Fruit fly (Drosophila melanogaster) whole organism, embryonic: ENCODE data around the gene Kyat.

ENCODE experiments used
- Ada2b ChIP-seq: fragments of 200-800 bp; sonication (Bioruptor generic); IDR thresholded peaks from 2 replicates; pipeline ENCODE4 v1.3.6; 2022; ENCODE audit warnings: missing biosample characterization, missing genetic modification characterization
- Adf1 ChIP-seq: fragments of 200-800 bp; sonication (Bioruptor generic); IDR thresholded peaks from 2 replicates; pipeline ENCODE4 v1.3.6; 2022; ENCODE audit warnings: missing biosample characterization, missing genetic modification characterization
- Asciz ChIP-seq: fragments of 200-800 bp; sonication (Bioruptor generic); optimal IDR thresholded peaks from 2 replicates; lab custom pipeline; 2017; ENCODE audit warnings: missing biosample characterization, mild to moderate bottlenecking, missing genetic modification characterization, missing genetic modification reagents
- Atf-2 ChIP-seq: fragments of 200-800 bp; sonication (Bioruptor generic); optimal IDR thresholded peaks from 2 replicates; lab custom pipeline; 2016; ENCODE audit warnings: missing biosample characterization, missing genetic modification characterization
- CG10979 ChIP-seq: fragments of 200-800 bp; sonication (Bioruptor generic); optimal IDR thresholded peaks from 2 replicates; lab custom pipeline; 2018; ENCODE audit warnings: missing biosample characterization, mild to moderate bottlenecking, missing genetic modification characterization, moderate library complexity
- CG11504 ChIP-seq: fragments of 200-800 bp; sonication (Bioruptor generic); optimal IDR thresholded peaks from 3 replicates; lab custom pipeline; 2019; ENCODE audit warnings: missing biosample characterization, mild to moderate bottlenecking, missing genetic modification characterization, moderate library complexity
- CG12219 ChIP-seq: fragments of 200-800 bp; sonication (Bioruptor generic); optimal IDR thresholded peaks from 3 replicates; lab custom pipeline; 2018; ENCODE audit warnings: missing biosample characterization, mild to moderate bottlenecking, missing genetic modification characterization
- CG12744 ChIP-seq: fragments of 200-800 bp; sonication (Bioruptor generic); optimal IDR thresholded peaks from 2 replicates; lab custom pipeline; 2016; ENCODE audit warnings: missing biosample characterization, missing genetic modification characterization
- CG13123 ChIP-seq: fragments of 200-800 bp; sonication (Bioruptor generic); optimal IDR thresholded peaks from 2 replicates; lab custom pipeline; 2016; ENCODE audit warnings: missing biosample characterization, missing genetic modification characterization
- CG14014 ChIP-seq: fragments of 200-800 bp; sonication (Bioruptor generic); IDR thresholded peaks from 2 replicates; pipeline ENCODE4 v1.3.6; 2022; ENCODE audit warnings: missing biosample characterization, missing genetic modification characterization
- CG15479 ChIP-seq: fragments of 200-800 bp; sonication (Bioruptor generic); optimal IDR thresholded peaks from 3 replicates; lab custom pipeline; 2019; ENCODE audit warnings: missing biosample characterization, mild to moderate bottlenecking, missing genetic modification characterization, moderate library complexity
- CG15601 ChIP-seq: fragments of 200-800 bp; sonication (Bioruptor generic); optimal IDR thresholded peaks from 3 replicates; lab custom pipeline; 2019; ENCODE audit warnings: missing biosample characterization, mild to moderate bottlenecking, missing genetic modification characterization, moderate library complexity
- CG17361 ChIP-seq: fragments of 200-800 bp; sonication (Bioruptor generic); IDR thresholded peaks from 3 replicates; pipeline ENCODE4 v1.3.6; 2022; ENCODE audit warnings: missing biosample characterization, missing genetic modification characterization
- CG18476 ChIP-seq: fragments of 200-800 bp; sonication (Bioruptor generic); optimal IDR thresholded peaks from 2 replicates; lab custom pipeline; 2016; ENCODE audit warnings: missing biosample characterization, mild to moderate bottlenecking, missing genetic modification characterization
- CG18599 ChIP-seq: fragments of 200-800 bp; sonication (Bioruptor generic); optimal IDR thresholded peaks from 3 replicates; lab custom pipeline; 2017; ENCODE audit warnings: missing biosample characterization, missing genetic modification characterization, mild to moderate bottlenecking, moderate library complexity, missing genetic modification reagents
- CG2712 ChIP-seq: fragments of 200-800 bp; optimal IDR thresholded peaks from 3 replicates; lab custom pipeline; 2019; ENCODE audit warnings: missing biosample characterization, mild to moderate bottlenecking, missing genetic modification characterization, moderate library complexity
- CG30403 ChIP-seq: fragments of 200-800 bp; sonication (Bioruptor generic); optimal IDR thresholded peaks from 3 replicates; lab custom pipeline; 2016; ENCODE audit warnings: missing biosample characterization, missing genetic modification characterization
- CG31388 ChIP-seq: fragments of 200-800 bp; sonication (Bioruptor generic); optimal IDR thresholded peaks from 2 replicates; lab custom pipeline; 2016; ENCODE audit warnings: missing biosample characterization, missing genetic modification characterization
- CG34422 ChIP-seq: fragments of 200-800 bp; sonication (Bioruptor generic); IDR thresholded peaks from 3 replicates; pipeline ENCODE4 v1.3.6; 2022; ENCODE audit warnings: missing biosample characterization, missing genetic modification characterization
- CG7556 ChIP-seq: fragments of 200-800 bp; sonication (Bioruptor generic); optimal IDR thresholded peaks from 2 replicates; lab custom pipeline; 2017; ENCODE audit warnings: missing biosample characterization, mild to moderate bottlenecking, missing genetic modification characterization
- CG8924 ChIP-seq: fragments of 200-800 bp; optimal IDR thresholded peaks from 3 replicates; lab custom pipeline; 2019; ENCODE audit warnings: missing biosample characterization, mild to moderate bottlenecking, missing genetic modification characterization, moderate library complexity
- CG9727 ChIP-seq: fragments of 200-800 bp; sonication (Bioruptor generic); optimal IDR thresholded peaks from 3 replicates; lab custom pipeline; 2017; ENCODE audit warnings: missing biosample characterization, mild to moderate bottlenecking, missing genetic modification characterization
- CrebB ChIP-seq: fragments of 200-800 bp; sonication (Bioruptor generic); optimal IDR thresholded peaks from 3 replicates; lab custom pipeline; 2018; ENCODE audit warnings: missing biosample characterization, mild to moderate bottlenecking, missing genetic modification characterization
- Drgx ChIP-seq: fragments of 200-800 bp; sonication (Bioruptor generic); IDR thresholded peaks from 2 replicates; pipeline ENCODE4 v1.3.6; 2022; ENCODE audit warnings: missing biosample characterization, missing genetic modification characterization
- Ets97D ChIP-seq: fragments of 200-800 bp; sonication (Bioruptor generic); optimal IDR thresholded peaks from 3 replicates; lab custom pipeline; 2016; ENCODE audit warnings: missing biosample characterization, missing genetic modification characterization
- HLH3B ChIP-seq: fragments of 200-800 bp; sonication (Bioruptor generic); IDR thresholded peaks from 2 replicates; pipeline ENCODE4 v1.3.6; 2022; ENCODE audit warnings: missing biosample characterization, missing genetic modification characterization
- Mad ChIP-seq: fragments of 200-800 bp; sonication (Bioruptor generic); optimal IDR thresholded peaks from 2 replicates; lab custom pipeline; 2016; ENCODE audit warnings: missing biosample characterization, missing genetic modification characterization
- Oli ChIP-seq: fragments of 200-800 bp; sonication (Bioruptor generic); optimal IDR thresholded peaks from 2 replicates; lab custom pipeline; 2018; ENCODE audit warnings: missing biosample characterization, mild to moderate bottlenecking, missing genetic modification characterization, moderate library complexity
- PHDP ChIP-seq: fragments of 200-800 bp; sonication (Bioruptor generic); optimal IDR thresholded peaks from 3 replicates; lab custom pipeline; 2018; ENCODE audit warnings: missing biosample characterization, mild to moderate bottlenecking, missing genetic modification characterization, moderate library complexity
- Rfx ChIP-seq: fragments of 200-800 bp; sonication (Bioruptor generic); IDR thresholded peaks from 2 replicates; pipeline ENCODE4 v1.3.6; 2022; ENCODE audit warnings: missing biosample characterization, missing genetic modification characterization
- TFAM ChIP-seq: fragments of 200-800 bp; sonication (Bioruptor generic); optimal IDR thresholded peaks from 2 replicates; lab custom pipeline; 2017; ENCODE audit warnings: missing biosample characterization, missing genetic modification characterization, inconsistent platforms
- Trl ChIP-seq, 3 experiments: fragments of >200 bp in 2 of 3; fragments of 200-800 bp in 1 of 3; sonication (Bioruptor generic) in 1 of 3; optimal IDR thresholded peaks; 2 replicates in 1 of 3; 3 replicates in 2 of 3; lab custom pipeline; 2016 to 2017; ENCODE audit warnings: missing biosample characterization in 1 of 3, missing genetic modification characterization in 1 of 3
- ac ChIP-seq: fragments of 200-800 bp; sonication (Bioruptor generic); optimal IDR thresholded peaks from 3 replicates; lab custom pipeline; 2017; ENCODE audit warnings: missing biosample characterization, mild to moderate bottlenecking, missing genetic modification characterization
- bab2 ChIP-seq: fragments of 200-800 bp; sonication (Bioruptor generic); optimal IDR thresholded peaks from 2 replicates; lab custom pipeline; 2016; ENCODE audit warnings: missing biosample characterization, missing genetic modification characterization
- ci ChIP-seq: fragments of 200-800 bp; sonication (Bioruptor generic); IDR thresholded peaks from 3 replicates; pipeline ENCODE4 v1.3.6; 2022; ENCODE audit warnings: missing biosample characterization, missing genetic modification characterization
- corto ChIP-seq: fragments of 200-800 bp; sonication (Bioruptor generic); optimal IDR thresholded peaks from 2 replicates; lab custom pipeline; 2016; ENCODE audit warnings: missing biosample characterization, mild to moderate bottlenecking, missing genetic modification characterization, moderate library complexity
- dpn ChIP-seq, 2 experiments: fragments of 200-800 bp; sonication (Bioruptor generic); optimal IDR thresholded peaks; 3 replicates each; lab custom pipeline; 2016; ENCODE audit warnings: missing biosample characterization in 2 of 2, missing genetic modification characterization in 2 of 2
- esg ChIP-seq: fragments of 200-800 bp; sonication (Bioruptor generic); conservative IDR thresholded peaks from 2 replicates; pipeline ENCODE4 v1.3.6; 2022; ENCODE audit warnings: missing biosample characterization, missing genetic modification characterization
- fd3F ChIP-seq: fragments of 200-800 bp; sonication (Bioruptor generic); optimal IDR thresholded peaks from 2 replicates; lab custom pipeline; 2018; ENCODE audit warnings: missing biosample characterization, mild to moderate bottlenecking, missing genetic modification characterization, moderate library complexity
- gfzf ChIP-seq: fragments of 200-800 bp; sonication (Bioruptor generic); optimal IDR thresholded peaks from 2 replicates; lab custom pipeline; 2016; ENCODE audit warnings: missing biosample characterization, mild to moderate bottlenecking, missing genetic modification characterization, moderate library complexity
- gsb ChIP-seq: fragments of 200-800 bp; sonication (Bioruptor generic); IDR thresholded peaks from 2 replicates; pipeline ENCODE4 v1.3.6; 2022; ENCODE audit warnings: missing biosample characterization, missing genetic modification characterization
- hkb ChIP-seq, 2 experiments: fragments of 200-800 bp in 1 of 2; fragments of >200 bp in 1 of 2; sonication (Bioruptor generic) in 1 of 2; IDR thresholded peaks in 1 of 2; optimal IDR thresholded peaks in 1 of 2; 2 replicates each; pipeline versions ENCODE4 v1.3.6 to Lab custom; 2017 to 2022; ENCODE audit warnings: missing biosample characterization in 1 of 2, missing genetic modification characterization in 1 of 2
- ind ChIP-seq: fragments of 200-800 bp; sonication (Bioruptor generic); optimal IDR thresholded peaks from 3 replicates; lab custom pipeline; 2016; ENCODE audit warnings: missing biosample characterization, missing genetic modification characterization
- inv ChIP-seq: fragments of 200-800 bp; sonication (Bioruptor generic); IDR thresholded peaks from 2 replicates; pipeline ENCODE4 v1.3.6; 2022; ENCODE audit warnings: missing biosample characterization, missing genetic modification characterization; ENCODE audit not compliant: partially characterized antibody
- lmd ChIP-seq: fragments of 200-800 bp; sonication (Bioruptor generic); IDR thresholded peaks from 2 replicates; pipeline ENCODE4 v1.3.6; 2022; ENCODE audit warnings: missing biosample characterization, missing genetic modification characterization
- pho ChIP-seq: fragments of 200-800 bp; sonication (Bioruptor generic); optimal IDR thresholded peaks from 2 replicates; lab custom pipeline; 2016; ENCODE audit warnings: missing biosample characterization, missing genetic modification characterization
- sob ChIP-seq: fragments of 200-800 bp; sonication (Bioruptor generic); IDR thresholded peaks from 2 replicates; pipeline ENCODE4 v1.3.6; 2022; ENCODE audit warnings: missing biosample characterization, missing genetic modification characterization
- stc ChIP-seq: fragments of 200-800 bp; sonication (Bioruptor generic); IDR thresholded peaks from 2 replicates; pipeline ENCODE4 v1.3.6; 2022; ENCODE audit warnings: missing biosample characterization, missing genetic modification characterization
- twi ChIP-seq: fragments of 200-800 bp; optimal IDR thresholded peaks from 2 replicates; lab custom pipeline; 2019; ENCODE audit warnings: missing biosample characterization, mild to moderate bottlenecking, missing genetic modification characterization, moderate library complexity
- usp ChIP-seq: fragments of >200 bp; optimal IDR thresholded peaks from 2 replicates; lab custom pipeline; 2017; ENCODE audit warnings: missing biosample characterization, missing genetic modification characterization
- vfl ChIP-seq: fragments of 200-800 bp; sonication (Bioruptor generic); optimal IDR thresholded peaks from 2 replicates; lab custom pipeline; 2016; ENCODE audit warnings: missing biosample characterization, missing genetic modification characterization

The Kyat gene

dm6 chr3R:11773999-11774397, 48.3 kb downstream of the Kyat start (continued):
- TF ChIP-seq ac (GFP tag; lab: Kevin White, UChicago) (no peak), Ets97D (no peak), PHDP (tag; lab: Kevin White, UChicago) (peak; percentile 80), Asciz (GFP tag; lab: Kevin White, UChicago) (peak; percentile 46), CG9727 (GFP tag; lab: Kevin White, UChicago) (peak; percentile 86), hkb (optimal IDR thresholded peaks at IDR 0.05; lab: Kevin White, UChicago) (no peak), hkb (GFP tag; IDR thresholded peaks at IDR 0.05; lab: Robert Waterston, UW) (no peak), Ada2b (GFP tag; lab: Robert Waterston, UW) (no peak), CG2712 (tag; lab: Kevin White, UChicago) (peak; percentile 86), lmd (GFP tag; lab: Robert Waterston, UW) (peak; percentile 63), CG17361 (GFP tag; lab: Robert Waterston, UW) (peak; percentile 84), CG30403 (GFP tag; lab: Kevin White, UChicago) (peak; percentile 79), inv (no peak), Atf-2 (GFP tag; lab: Kevin White, UChicago) (peak; percentile 22), CG18476 (GFP tag; lab: Kevin White, UChicago) (peak; percentile 41), HLH3B (GFP tag; lab: Robert Waterston, UW) (peak; percentile 51; the same call in 1 of the 2 replicates), CG8924 (peak; percentile 88), ci (GFP tag; lab: Robert Waterston, UW) (no peak), pho (GFP tag; lab: Kevin White, UChicago) (peak; percentile 5), CG11504 (tag; lab: Kevin White, UChicago) (peak; percentile 86), corto (GFP tag; lab: Kevin White, UChicago) (no peak), Mad (no peak), CG15479 (GFP tag; lab: Kevin White, UChicago) (no peak), CrebB (tag; lab: Kevin White, UChicago) (peak; percentile 22), CG15601 (tag; lab: Kevin White, UChicago) (peak; percentile 75), CG31388 (no peak), Rfx (peak; percentile 33; the same call in 1 of the 2 replicates), sob (GFP tag; lab: Robert Waterston, UW) (no peak), esg (peak; percentile 55), Drgx (no peak), dpn (GFP tag; optimal IDR thresholded peaks at IDR 0.05; lab: Kevin White, UChicago) (peak; percentile 6 to 58), Oli (tag; lab: Kevin White, UChicago) (peak; percentile 73), gfzf (GFP tag; lab: Kevin White, UChicago) (no peak), bab2 (peak; percentile 38), fd3F (GFP tag; lab: Kevin White, UChicago) (peak; percentile 66), stc (GFP tag; lab: Robert Waterston, UW) (peak; percentile 56), Trl (optimal IDR thresholded peaks at IDR 0.05; lab: Kevin White, UChicago) (no peak), Trl (GFP tag; optimal IDR thresholded peaks at IDR 0.05; lab: Kevin White, UChicago) (no peak), CG18599 (peak; percentile 87), CG12219 (GFP tag; lab: Kevin White, UChicago) (peak; percentile 2), CG10979 (tag; lab: Kevin White, UChicago) (peak; percentile 86), TFAM (GFP tag; lab: Kevin White, UChicago) (no peak), CG7556 (GFP tag; lab: Kevin White, UChicago) (peak; percentile 92), usp (GFP tag; lab: Kevin White, UChicago) (no peak), CG34422 (GFP tag; lab: Robert Waterston, UW) (no peak), CG13123 (GFP tag; lab: Kevin White, UChicago) (peak; percentile 6), twi (peak; percentile 51), vfl (no peak), ind (GFP tag; lab: Kevin White, UChicago) (peak; percentile 20), CG12744 (GFP tag; lab: Kevin White, UChicago) (peak; percentile 17), Adf1 (GFP tag; lab: Robert Waterston, UW) (no peak), gsb (GFP tag; lab: Robert Waterston, UW) (no peak), CG14014 (GFP tag; lab: Robert Waterston, UW) (peak; percentile 45; the same call in 1 of the 2 replicates)
